Worm (Caenorhabditis elegans): Measurements from ENCODE around the gene C08E8.11.
A peak's percentile ranks its signal among the peaks of the same experiment; 100 is the strongest.

The C08E8.11 gene

ce11 chrV:18346080-18346479 lies 4.7 kb upstream of the C08E8.11 start (continued):
- TF ChIP-seq unc-62 (GFP tag; optimal IDR thresholded peaks at IDR 0.05 in 1 of 2) (peak in 1 of 2 experiments; percentile 78), unc-62 (tag; optimal IDR thresholded peaks at IDR 0.05) (no peak), ceh-32 (tag; optimal IDR thresholded peaks at IDR 0.05; ENCODE audit: poor library complexity) (no peak), lim-7 (GFP tag; IDR thresholded peaks at IDR 0.05) (no peak), lsy-2 (tag; optimal IDR thresholded peaks at IDR 0.05) (peak in 1 of 2 experiments; percentile 81), lir-3 (tag; optimal IDR thresholded peaks at IDR 0.05) (no peak), sdz-12 (GFP tag; optimal IDR thresholded peaks at IDR 0.05) (no peak), cey-2 (tag; optimal IDR thresholded peaks at IDR 0.05; ENCODE audit: borderline replicate concordance, insufficient read depth) (peak; percentile 95), pqm-1 (tag; optimal IDR thresholded peaks at IDR 0.05) (peak; percentile 100), nhr-76 (tag; optimal IDR thresholded peaks at IDR 0.05) (peak; percentile 13), daf-16 (GFP tag; optimal IDR thresholded peaks at IDR 0.05) (peak in 1 of 2 experiments; percentile 72), daf-16 (tag; optimal IDR thresholded peaks at IDR 0.05) (peak; percentile 99), ztf-7 (tag; optimal IDR thresholded peaks at IDR 0.05) (peak; percentile 34), mes-2 (tag; optimal IDR thresholded peaks at IDR 0.05; ENCODE audit: poor library complexity, severe bottlenecking) (no peak), ces-1 (GFP tag; optimal IDR thresholded peaks at IDR 0.05) (no peak), nhr-41 (GFP tag; IDR thresholded peaks at IDR 0.05) (peak; percentile 36; the same call in 1 of the 2 replicates), nhr-6 (tag; optimal IDR thresholded peaks at IDR 0.05) (peak; percentile 74), nhr-48 (tag; optimal IDR thresholded peaks at IDR 0.05) (peak; percentile 87), spr-1 (tag; optimal IDR thresholded peaks at IDR 0.05) (peak; percentile 30), hlh-11 (tag; optimal IDR thresholded peaks at IDR 0.05) (peak; percentile 97), lin-1 (GFP tag; IDR thresholded peaks at IDR 0.05) (peak; percentile 96), ceh-20 (GFP tag; IDR thresholded peaks at IDR 0.05) (peak; percentile 76), F49E8.2 (tag; optimal IDR thresholded peaks at IDR 0.05; ENCODE audit: borderline replicate concordance) (no peak), F10B5.3 (tag; optimal IDR thresholded peaks at IDR 0.05) (no peak), mdl-1 (tag; optimal IDR thresholded peaks at IDR 0.05) (peak in 1 of 2 experiments; percentile 75), ama-1 (optimal IDR thresholded peaks at IDR 0.05) (no peak), nhr-10 (tag; optimal IDR thresholded peaks at IDR 0.05) (peak; percentile 49), nhr-77 (tag; optimal IDR thresholded peaks at IDR 0.05) (peak; percentile 98), vab-7 (GFP tag; IDR thresholded peaks at IDR 0.05) (no peak), Y48G9A.11 (GFP tag; IDR thresholded peaks at IDR 0.05) (no peak), Y5F2A.4 (GFP tag; optimal IDR thresholded peaks at IDR 0.05) (no peak), php-3 (GFP tag; IDR thresholded peaks at IDR 0.05) (peak; percentile 98), aha-1 (tag) (peak; percentile 80), mdt-29 (GFP tag; IDR thresholded peaks at IDR 0.05) (peak; percentile 56; the same call in 1 of the 2 replicates), zfp-3 (GFP tag; conservative IDR thresholded peaks at IDR 0.05) (no peak), dpl-1 (GFP tag; optimal IDR thresholded peaks at IDR 0.05) (peak; percentile 12), hif-1 (tag; optimal IDR thresholded peaks at IDR 0.05) (peak in 1 of 2 experiments; percentile 52), zip-11 (GFP tag; IDR thresholded peaks at IDR 0.05) (no peak)

- TF ChIP-seq unc-62 (GFP tag; optimal IDR thresholded peaks at IDR 0.05 in 1 of 2) = peak in 1 of 2 experiments; percentile 81
- no peak for TF ChIP-seq unc-62 (tag; optimal IDR thresholded peaks at IDR 0.05)
- no peak for TF ChIP-seq sdz-12 (GFP tag; optimal IDR thresholded peaks at IDR 0.05)
Measured at ce11 chrV:18350046-18350445, 775 bp upstream of the C08E8.11 start, which contains the start of gene C08E8.3. Gene C08E8.3, plus strand, starts transcription at chrV:18350129.

- TF ChIP-seq lin-29 (GFP tag; IDR thresholded peaks at IDR 0.05) (no peak), R02D3.7 (tag; optimal IDR thresholded peaks at IDR 0.05) (no peak), daf-12 (tag; optimal IDR thresholded peaks at IDR 0.05) (no peak), tra-1 (GFP tag; IDR thresholded peaks at IDR 0.05) (no peak), tag-97 (GFP tag; IDR thresholded peaks at IDR 0.05) (no peak), mes-2 (tag; optimal IDR thresholded peaks at IDR 0.05; ENCODE audit: poor library complexity, severe bottlenecking) (no peak), nhr-28 (tag; optimal IDR thresholded peaks at IDR 0.05) (peak; percentile 96), fos-1 (tag; optimal IDR thresholded peaks at IDR 0.05) (no peak), dmd-8 (GFP tag; IDR thresholded peaks at IDR 0.05) (no peak), lin-13 (GFP tag; optimal IDR thresholded peaks at IDR 0.05) (peak; percentile 20), lin-1 (GFP tag; IDR thresholded peaks at IDR 0.05) (no peak), F49E8.2 (tag; optimal IDR thresholded peaks at IDR 0.05; ENCODE audit: borderline replicate concordance) (no peak), F44E2.7 (GFP tag; IDR thresholded peaks at IDR 0.05) (no peak)
Measured at ce11 chrV:18354299-18354698, 3.5 kb downstream of the C08E8.11 start.
